Fruit fly (Drosophila melanogaster) whole organism, embryonic: ENCODE data around the gene Cep290.

Experiments used
- CG13296 ChIP-seq: fragments of 200-800 bp; sonication (Bioruptor generic); optimal IDR thresholded peaks from 3 replicates; lab custom pipeline; 2018; ENCODE audit warnings: missing biosample characterization, mild to moderate bottlenecking, missing genetic modification characterization
- CG14441 ChIP-seq: fragments of 200-800 bp; sonication (Bioruptor generic); IDR thresholded peaks from 2 replicates; pipeline ENCODE4 v1.3.6; 2022; ENCODE audit warnings: missing biosample characterization, missing genetic modification characterization
- CG16815 ChIP-seq: fragments of 200-800 bp; sonication (Bioruptor generic); optimal IDR thresholded peaks from 3 replicates; lab custom pipeline; 2017; ENCODE audit warnings: missing biosample characterization, mild to moderate bottlenecking, missing genetic modification characterization
- CG1832 ChIP-seq: fragments of 200-800 bp; sonication (Bioruptor generic); optimal IDR thresholded peaks from 2 replicates; lab custom pipeline; 2017; ENCODE audit warnings: missing biosample characterization, mild to moderate bottlenecking, missing genetic modification characterization, inconsistent platforms
- CG2712 ChIP-seq: fragments of 200-800 bp; optimal IDR thresholded peaks from 3 replicates; lab custom pipeline; 2019; ENCODE audit warnings: missing biosample characterization, mild to moderate bottlenecking, missing genetic modification characterization, moderate library complexity
- Poxn ChIP-seq: fragments of 200-800 bp; sonication (Bioruptor generic); IDR thresholded peaks from 2 replicates; pipeline ENCODE4 v1.3.6; 2022; ENCODE audit warnings: missing biosample characterization, missing genetic modification characterization
- dmrt99B ChIP-seq: fragments of 200-800 bp; sonication (Bioruptor generic); optimal IDR thresholded peaks from 2 replicates; lab custom pipeline; 2018; ENCODE audit warnings: missing biosample characterization, mild to moderate bottlenecking, missing genetic modification characterization, moderate library complexity
- h ChIP-seq: fragments of >200 bp; optimal IDR thresholded peaks from 2 replicates; lab custom pipeline; 2017
- kni ChIP-seq: fragments of 200-800 bp; sonication (Bioruptor generic); optimal IDR thresholded peaks from 3 replicates; lab custom pipeline; 2017; ENCODE audit warnings: mild to moderate bottlenecking, missing biosample characterization, missing genetic modification reagents, missing genetic modification characterization
- lov ChIP-seq, 2 experiments: fragments of 200-800 bp in 1 of 2; fragments of >200 bp in 1 of 2; sonication (Bioruptor generic) in 1 of 2; IDR thresholded peaks in 1 of 2; optimal IDR thresholded peaks in 1 of 2; 2 replicates in 1 of 2; 3 replicates in 1 of 2; pipeline versions ENCODE4 v1.3.6 to Lab custom; 2017 to 2022; ENCODE audit warnings: missing biosample characterization in 1 of 2, missing genetic modification characterization in 1 of 2
- peb ChIP-seq: fragments of 200-800 bp; sonication (Bioruptor generic); IDR thresholded peaks from 2 replicates; pipeline ENCODE4 v1.3.6; 2022; ENCODE audit warnings: missing biosample characterization, missing genetic modification characterization
- slou ChIP-seq: fragments of 200-800 bp; sonication (Bioruptor generic); optimal IDR thresholded peaks from 3 replicates; lab custom pipeline; 2016; ENCODE audit warnings: missing biosample characterization, missing genetic modification characterization
- zen2 ChIP-seq: fragments of 200-800 bp; sonication (Bioruptor generic); IDR thresholded peaks from 3 replicates; pipeline ENCODE4 v1.3.6; 2022; ENCODE audit warnings: missing biosample characterization, missing genetic modification characterization; ENCODE audit not compliant: partially characterized antibody

DNA sequence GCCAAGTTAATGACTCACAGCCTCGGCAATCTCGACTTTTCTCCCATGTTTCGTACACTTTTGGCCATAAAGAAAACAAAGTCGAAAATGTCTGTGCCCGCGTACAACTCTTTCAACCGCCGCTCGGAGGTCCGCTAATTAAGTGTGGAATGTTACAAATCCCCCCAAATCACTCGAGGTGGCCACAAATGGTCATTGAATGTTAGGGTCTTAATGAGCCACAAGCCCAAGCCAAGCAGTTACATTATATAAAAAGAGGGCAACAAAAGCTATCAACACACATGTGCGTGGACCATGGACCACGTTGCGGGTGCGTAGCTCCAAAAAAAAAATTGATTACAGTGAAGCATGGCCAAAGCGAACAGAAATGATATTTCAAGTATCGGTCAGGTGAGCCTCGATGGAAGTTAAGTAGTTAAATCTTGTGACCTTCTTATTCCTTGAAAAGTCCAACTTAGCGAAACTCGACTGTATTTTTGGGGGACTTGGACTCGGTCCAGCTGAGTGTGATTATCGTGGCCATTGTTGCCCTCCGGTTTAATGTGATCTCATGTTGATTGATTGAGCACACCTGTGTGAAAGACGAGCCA lies 24.3 kb upstream of the Cep290 start:
- TF ChIP-seq dmrt99B (tag; lab: Kevin White, UChicago) (peak; percentile 92), CG2712 (tag; lab: Kevin White, UChicago) (peak; percentile 81), CG13296 (peak; percentile 87), CG14441 (GFP tag; lab: Robert Waterston, UW) (peak; percentile 94), kni (peak; percentile 71), h (lab: Kevin White, UChicago) (no peak), lov (optimal IDR thresholded peaks at IDR 0.05; lab: Kevin White, UChicago) (no peak), lov (GFP tag; IDR thresholded peaks at IDR 0.05; lab: Robert Waterston, UW) (peak; percentile 93), peb (peak; percentile 80), slou (peak; percentile 26), zen2 (no peak), Poxn (GFP tag; lab: Robert Waterston, UW) (peak; percentile 33; the same call in 1 of the 2 replicates), CG16815 (GFP tag; lab: Kevin White, UChicago) (peak; percentile 61), CG1832 (GFP tag; lab: Kevin White, UChicago) (no peak)
